Worm (Caenorhabditis elegans) whole organism, L2 larva: ENCODE measurements around the gene wrt-9.

Experiments used
- R02D3.7 ChIP-seq: fragments of 150-350 bp; optimal IDR thresholded peaks from 2 replicates; lab custom pipeline; 2014; ENCODE audit warnings: missing biosample characterization, missing genetic modification characterization
- ZK546.5 ChIP-seq: sonication (generic microtip); optimal IDR thresholded peaks from 2 replicates; lab custom pipeline; 2017; ENCODE audit warnings: missing biosample characterization, missing genetic modification characterization
- ama-1 ChIP-seq: fragments of 150-350 bp; optimal IDR thresholded peaks from 2 replicates; lab custom pipeline; 2018; ENCODE audit warnings: inconsistent platforms
- ceh-82 ChIP-seq: fragments of 150-350 bp; optimal IDR thresholded peaks from 2 replicates; lab custom pipeline; 2014; ENCODE audit warnings: missing biosample characterization, missing genetic modification characterization
- fos-1 ChIP-seq: fragments of 150-350 bp; optimal IDR thresholded peaks from 2 replicates; lab custom pipeline; 2014; ENCODE audit warnings: missing biosample characterization, missing genetic modification characterization
- mdl-1 ChIP-seq, 2 experiments: fragments of 150-350 bp in 1 of 2; sonication (generic microtip) in 1 of 2; optimal IDR thresholded peaks; 2 replicates each; lab custom pipeline; 2017; ENCODE audit warnings: missing biosample characterization in 2 of 2, missing genetic modification characterization in 2 of 2
- nhr-11 ChIP-seq: fragments of 150-350 bp; optimal IDR thresholded peaks from 2 replicates; lab custom pipeline; 2014; ENCODE audit warnings: missing biosample characterization, missing genetic modification characterization
- nhr-129 ChIP-seq: fragments of 150-350 bp; optimal IDR thresholded peaks from 2 replicates; lab custom pipeline; 2014; ENCODE audit warnings: missing biosample characterization, missing genetic modification characterization
- nhr-25 ChIP-seq: fragments of 150-350 bp; sonication (generic microtip); optimal IDR thresholded peaks from 3 replicates; lab custom pipeline; 2014; ENCODE audit warnings: missing biosample characterization, missing genetic modification characterization
- nhr-6 ChIP-seq: fragments of 150-350 bp; optimal IDR thresholded peaks from 2 replicates; lab custom pipeline; 2014; ENCODE audit warnings: missing biosample characterization, missing genetic modification characterization
- nhr-77 ChIP-seq: fragments of 150-350 bp; optimal IDR thresholded peaks from 2 replicates; lab custom pipeline; 2014; ENCODE audit warnings: missing biosample characterization, missing genetic modification characterization
- unc-39 ChIP-seq: fragments of 150-350 bp; optimal IDR thresholded peaks from 2 replicates; lab custom pipeline; 2014; ENCODE audit warnings: missing biosample characterization, missing genetic modification characterization
- unc-55 ChIP-seq: fragments of 150-350 bp; sonication (generic microtip); optimal IDR thresholded peaks from 3 replicates; lab custom pipeline; 2014; ENCODE audit warnings: missing biosample characterization, missing genetic modification reagents, missing genetic modification characterization
- unc-62 ChIP-seq: fragments of 150-350 bp; optimal IDR thresholded peaks from 2 replicates; lab custom pipeline; 2014; ENCODE audit warnings: missing biosample characterization, missing genetic modification reagents, missing genetic modification characterization

- no peak for TF ChIP-seq ama-1 (lab: Kevin White, UChicago)
- no peak for TF ChIP-seq unc-39 (tag; lab: Kevin White, UChicago)
- TF ChIP-seq nhr-129 = no peak
- no peak for TF ChIP-seq fos-1 (tag; lab: Kevin White, UChicago)
- TF ChIP-seq nhr-11 (tag; lab: Kevin White, UChicago) = no peak
- TF ChIP-seq ZK546.5 = no peak
- no peak for TF ChIP-seq mdl-1 (tag; optimal IDR thresholded peaks at IDR 0.05; lab: Kevin White, UChicago)
- no peak for TF ChIP-seq nhr-6 (tag; lab: Kevin White, UChicago)
- TF ChIP-seq unc-55 = no peak
- no peak for TF ChIP-seq unc-62 (GFP tag; lab: Kevin White, UChicago)
- no peak for TF ChIP-seq R02D3.7 (tag; lab: Kevin White, UChicago)
- TF ChIP-seq ceh-82 (tag; lab: Kevin White, UChicago) = no peak
- TF ChIP-seq nhr-77 (tag; lab: Kevin White, UChicago) = no peak
- no peak for TF ChIP-seq nhr-25 (tag; lab: Kevin White, UChicago)
Observed at ce11 chrX:1613860-1614259, 37.4 kb downstream of the wrt-9 start.
